Fruit fly (Drosophila melanogaster) whole organism, embryonic: Measurements from ENCODE around the gene dah.

Experiments used
- BEAF-32 ChIP-seq: fragments of 200-800 bp; sonication (Bioruptor generic); optimal IDR thresholded peaks from 3 replicates; lab custom pipeline; 2017; ENCODE audit warnings: missing biosample characterization, missing genetic modification characterization, mild to moderate bottlenecking, moderate library complexity, missing genetic modification reagents
- Bdp1 ChIP-seq: fragments of 200-800 bp; sonication (Bioruptor generic); optimal IDR thresholded peaks from 3 replicates; lab custom pipeline; 2016; ENCODE audit warnings: missing biosample characterization, missing genetic modification characterization
- Bgb ChIP-seq: fragments of 200-800 bp; sonication (Bioruptor generic); IDR thresholded peaks from 2 replicates; pipeline ENCODE4 v1.3.6; 2022; ENCODE audit warnings: missing biosample characterization, missing genetic modification characterization; ENCODE audit not compliant: partially characterized antibody
- CG12071 ChIP-seq: fragments of 200-800 bp; sonication (Bioruptor generic); optimal IDR thresholded peaks from 3 replicates; lab custom pipeline; 2018; ENCODE audit warnings: missing biosample characterization, mild to moderate bottlenecking, missing genetic modification characterization
- CG14860 ChIP-seq: fragments of 200-800 bp; sonication (Bioruptor generic); IDR thresholded peaks from 3 replicates; pipeline ENCODE4 v1.3.6; 2022; ENCODE audit warnings: missing biosample characterization, missing genetic modification characterization; ENCODE audit not compliant: partially characterized antibody
- CG15696 ChIP-seq: fragments of 200-800 bp; sonication (Bioruptor generic); optimal IDR thresholded peaks from 2 replicates; lab custom pipeline; 2019; ENCODE audit warnings: missing biosample characterization, mild to moderate bottlenecking, missing genetic modification characterization, moderate library complexity
- CG16813 ChIP-seq: fragments of 200-800 bp; sonication (Bioruptor generic); IDR thresholded peaks from 3 replicates; pipeline ENCODE4 v1.3.6; 2022; ENCODE audit warnings: missing biosample characterization, missing genetic modification characterization; ENCODE audit not compliant: partially characterized antibody
- CG16863 ChIP-seq: fragments of 200-800 bp; sonication (Bioruptor generic); optimal IDR thresholded peaks from 3 replicates; lab custom pipeline; 2016; ENCODE audit warnings: missing biosample characterization, missing genetic modification characterization
- CG17361 ChIP-seq: fragments of 200-800 bp; sonication (Bioruptor generic); IDR thresholded peaks from 3 replicates; pipeline ENCODE4 v1.3.6; 2022; ENCODE audit warnings: missing biosample characterization, missing genetic modification characterization
- CG30020 ChIP-seq: fragments of 200-800 bp; optimal IDR thresholded peaks from 2 replicates; lab custom pipeline; 2019; ENCODE audit warnings: missing biosample characterization, mild to moderate bottlenecking, missing genetic modification characterization, moderate library complexity
- CG32767 ChIP-seq: fragments of 200-800 bp; sonication (Bioruptor generic); IDR thresholded peaks from 2 replicates; pipeline ENCODE4 v1.3.6; 2022; ENCODE audit warnings: missing biosample characterization, missing genetic modification characterization
- CG5180 ChIP-seq: fragments of 200-800 bp; sonication (Bioruptor generic); optimal IDR thresholded peaks from 3 replicates; lab custom pipeline; 2017; ENCODE audit warnings: missing biosample characterization, missing genetic modification characterization, mild to moderate bottlenecking, moderate library complexity, missing genetic modification reagents
- CG6791 ChIP-seq: fragments of 200-800 bp; sonication (Bioruptor generic); IDR thresholded peaks from 3 replicates; pipeline ENCODE4 v1.3.6; 2022; ENCODE audit warnings: missing biosample characterization, missing genetic modification characterization; ENCODE audit not compliant: partially characterized antibody
- CG6854 ChIP-seq: fragments of 200-800 bp; sonication (Bioruptor generic); optimal IDR thresholded peaks from 3 replicates; lab custom pipeline; 2017; ENCODE audit warnings: missing biosample characterization, mild to moderate bottlenecking, missing genetic modification characterization
- CG9437 ChIP-seq: fragments of 200-800 bp; sonication (Bioruptor generic); optimal IDR thresholded peaks from 2 replicates; lab custom pipeline; 2018; ENCODE audit warnings: missing biosample characterization, mild to moderate bottlenecking, missing genetic modification characterization
- CTCF ChIP-seq: fragments of 200-800 bp; sonication (Bioruptor generic); optimal IDR thresholded peaks from 2 replicates; lab custom pipeline; 2017; ENCODE audit warnings: missing biosample characterization, mild to moderate bottlenecking, missing genetic modification characterization, moderate library complexity
- CoRest ChIP-seq: fragments of 200-800 bp; sonication (Bioruptor generic); optimal IDR thresholded peaks from 3 replicates; lab custom pipeline; 2018; ENCODE audit warnings: missing biosample characterization, mild to moderate bottlenecking, missing genetic modification characterization, moderate library complexity
- D19B ChIP-seq: fragments of 200-800 bp; sonication (Bioruptor generic); optimal IDR thresholded peaks from 2 replicates; lab custom pipeline; 2017; ENCODE audit warnings: missing biosample characterization, mild to moderate bottlenecking, missing genetic modification characterization
- Dip2 ChIP-seq: fragments of 200-800 bp; sonication (Bioruptor generic); IDR thresholded peaks from 2 replicates; pipeline ENCODE4 v1.3.6; 2022; ENCODE audit warnings: missing biosample characterization, missing genetic modification characterization
- Dref ChIP-seq: fragments of 200-800 bp; sonication (Bioruptor generic); IDR thresholded peaks from 2 replicates; pipeline ENCODE4 v1.3.6; 2022; ENCODE audit warnings: missing biosample characterization, missing genetic modification characterization
- HLH54F ChIP-seq: fragments of 200-800 bp; sonication (Bioruptor generic); optimal IDR thresholded peaks from 3 replicates; lab custom pipeline; 2016; ENCODE audit warnings: missing biosample characterization, missing genetic modification characterization
- MBD-R2 ChIP-seq: fragments of 200-800 bp; sonication (Bioruptor generic); IDR thresholded peaks from 2 replicates; pipeline ENCODE4 v1.3.6; 2022; ENCODE audit warnings: missing biosample characterization, missing genetic modification characterization
- Med ChIP-seq: fragments of 200-800 bp; sonication (Bioruptor generic); peaks from one replicate; lab custom pipeline; 2016; ENCODE audit warnings: missing biosample characterization, missing genetic modification characterization, mild to moderate bottlenecking, inconsistent platforms, moderate library complexity
- Opbp ChIP-seq: fragments of 200-800 bp; sonication (Bioruptor generic); IDR thresholded peaks from 3 replicates; pipeline ENCODE4 v1.3.6; 2022; ENCODE audit warnings: missing biosample characterization, missing genetic modification characterization; ENCODE audit not compliant: partially characterized antibody
- Rx ChIP-seq: fragments of 200-800 bp; sonication (Bioruptor generic); IDR thresholded peaks from 2 replicates; pipeline ENCODE4 v1.3.6; 2022; ENCODE audit warnings: missing biosample characterization, missing genetic modification characterization
- Sry-β ChIP-seq: fragments of 200-800 bp; sonication (Bioruptor generic); optimal IDR thresholded peaks from 2 replicates; lab custom pipeline; 2018; ENCODE audit warnings: missing biosample characterization, mild to moderate bottlenecking, missing genetic modification characterization, moderate library complexity
- Tbp ChIP-seq: fragments of >200 bp; optimal IDR thresholded peaks from 2 replicates; lab custom pipeline; 2018; ENCODE audit warnings: missing biosample characterization, missing genetic modification characterization
- ash1 ChIP-seq: fragments of 200-800 bp; sonication (Bioruptor generic); optimal IDR thresholded peaks from 2 replicates; lab custom pipeline; 2018; ENCODE audit warnings: missing biosample characterization, mild to moderate bottlenecking, missing genetic modification characterization
- az2 ChIP-seq: fragments of 200-800 bp; sonication (Bioruptor generic); optimal IDR thresholded peaks from 3 replicates; lab custom pipeline; 2016; ENCODE audit warnings: missing biosample characterization, missing genetic modification characterization
- bbx ChIP-seq: fragments of 200-800 bp; sonication (Bioruptor generic); IDR thresholded peaks from 2 replicates; pipeline ENCODE4 v1.3.6; 2022; ENCODE audit warnings: missing biosample characterization, missing genetic modification characterization; ENCODE audit not compliant: partially characterized antibody
- cad ChIP-seq: fragments of >200 bp; optimal IDR thresholded peaks from 2 replicates; lab custom pipeline; 2017; ENCODE audit warnings: missing biosample characterization, missing genetic modification characterization
- hb ChIP-seq: fragments of 200-800 bp; sonication (Bioruptor generic); IDR thresholded peaks from 3 replicates; pipeline ENCODE4 v1.3.6; 2022; ENCODE audit warnings: missing biosample characterization, missing genetic modification characterization; ENCODE audit not compliant: partially characterized antibody
- knrl ChIP-seq: fragments of 200-800 bp; sonication (Bioruptor generic); IDR thresholded peaks from 3 replicates; pipeline ENCODE4 v1.3.6; 2022; ENCODE audit warnings: missing biosample characterization, missing genetic modification characterization; ENCODE audit not compliant: partially characterized antibody
- nerfin-2 ChIP-seq: fragments of 200-800 bp; sonication (Bioruptor generic); IDR thresholded peaks from 2 replicates; pipeline ENCODE4 v1.3.6; 2022; ENCODE audit warnings: missing biosample characterization, missing genetic modification characterization; ENCODE audit not compliant: partially characterized antibody
- nmo ChIP-seq: fragments of 200-800 bp; sonication (Bioruptor generic); optimal IDR thresholded peaks from 2 replicates; lab custom pipeline; 2018; ENCODE audit warnings: missing biosample characterization, mild to moderate bottlenecking, missing genetic modification characterization, moderate library complexity
- pzg ChIP-seq: fragments of 200-800 bp; sonication (Bioruptor generic); optimal IDR thresholded peaks from 3 replicates; lab custom pipeline; 2018; ENCODE audit warnings: missing biosample characterization, mild to moderate bottlenecking, missing genetic modification characterization, moderate library complexity
- unc-4 ChIP-seq: fragments of 200-800 bp; sonication (Bioruptor generic); IDR thresholded peaks from 2 replicates; pipeline ENCODE4 v1.3.6; 2022; ENCODE audit warnings: missing biosample characterization, missing genetic modification characterization; ENCODE audit not compliant: partially characterized antibody
- zen2 ChIP-seq: fragments of 200-800 bp; sonication (Bioruptor generic); IDR thresholded peaks from 3 replicates; pipeline ENCODE4 v1.3.6; 2022; ENCODE audit warnings: missing biosample characterization, missing genetic modification characterization; ENCODE audit not compliant: partially characterized antibody

Gene dah

dm6 chrX:15344473-15345331 is 16.6 kb downstream of the dah start, which contains the start of the genes CG12608 and Prp5 (continued):
- TF ChIP-seq CG17361 (GFP tag; lab: Robert Waterston, UW) (peak; percentile 55; the same call in 2 of the 3 replicates), Dref (GFP tag; lab: Robert Waterston, UW) (peak; percentile 78), unc-4 (GFP tag; lab: Robert Waterston, UW) (peak; percentile 53; the same call in 1 of the 2 replicates), Bgb (GFP tag; lab: Robert Waterston, UW) (peak; percentile 70), Opbp (GFP tag; lab: Robert Waterston, UW) (peak; percentile 63; the same call in 2 of the 3 replicates), pzg (GFP tag; lab: Kevin White, UChicago) (peak; percentile 31), BEAF-32 (GFP tag; lab: Kevin White, UChicago) (peak; percentile 68), Sry-β (GFP tag; lab: Kevin White, UChicago) (peak; percentile 57), CG30020 (tag; lab: Kevin White, UChicago) (peak; percentile 20), MBD-R2 (GFP tag; lab: Robert Waterston, UW) (peak; percentile 66), bbx (GFP tag; lab: Robert Waterston, UW) (peak; percentile 73), CoRest (tag; lab: Kevin White, UChicago) (peak; percentile 21), Bdp1 (GFP tag; lab: Kevin White, UChicago) (no peak), CG9437 (GFP tag; lab: Kevin White, UChicago) (peak; percentile 32), CG6791 (GFP tag; lab: Robert Waterston, UW) (peak; percentile 84), knrl (GFP tag; lab: Robert Waterston, UW) (peak; percentile 57; the same call in 2 of the 3 replicates), nerfin-2 (GFP tag; lab: Robert Waterston, UW) (peak; percentile 47), CG16863 (no peak), D19B (GFP tag; lab: Kevin White, UChicago) (no peak), CG12071 (GFP tag; lab: Kevin White, UChicago) (no peak), CG5180 (GFP tag; lab: Kevin White, UChicago) (no peak), CG16813 (GFP tag; lab: Robert Waterston, UW) (peak; percentile 57), nmo (GFP tag; lab: Kevin White, UChicago) (peak; percentile 21), hb (0 out of 3 replicates have a peak, but pooled peaks have one; percentile 26), CG14860 (GFP tag; lab: Robert Waterston, UW) (peak; percentile 48; the same call in 2 of the 3 replicates), CG6854 (GFP tag; lab: Kevin White, UChicago) (no peak), CG32767 (GFP tag; lab: Robert Waterston, UW) (no peak), zen2 (peak; percentile 35; the same call in 2 of the 3 replicates)

DNA sequence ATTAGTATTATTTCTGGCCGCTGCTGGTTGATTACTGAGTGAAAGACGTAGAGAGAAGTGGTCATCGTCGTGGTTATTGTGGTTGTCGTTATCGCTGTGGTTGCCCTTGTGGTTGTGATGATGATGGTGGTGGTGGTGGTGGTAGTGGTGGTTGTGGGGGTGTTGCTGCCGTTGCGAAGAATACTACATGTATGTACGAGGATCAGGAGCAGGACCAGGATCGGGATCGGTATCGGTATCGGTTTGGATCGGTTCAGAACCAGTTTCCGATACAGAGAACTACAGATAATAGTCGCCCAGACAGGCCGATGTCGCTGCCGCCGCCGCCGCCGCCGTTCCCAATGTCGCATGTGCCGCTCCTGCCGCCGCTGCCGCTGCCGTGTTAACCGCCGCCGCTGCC is 24.6 kb downstream of the dah start:
- TF ChIP-seq Rx (GFP tag; lab: Robert Waterston, UW) (no peak), Med (GFP tag; lab: Kevin White, UChicago) (peak; percentile 54)

DNA sequence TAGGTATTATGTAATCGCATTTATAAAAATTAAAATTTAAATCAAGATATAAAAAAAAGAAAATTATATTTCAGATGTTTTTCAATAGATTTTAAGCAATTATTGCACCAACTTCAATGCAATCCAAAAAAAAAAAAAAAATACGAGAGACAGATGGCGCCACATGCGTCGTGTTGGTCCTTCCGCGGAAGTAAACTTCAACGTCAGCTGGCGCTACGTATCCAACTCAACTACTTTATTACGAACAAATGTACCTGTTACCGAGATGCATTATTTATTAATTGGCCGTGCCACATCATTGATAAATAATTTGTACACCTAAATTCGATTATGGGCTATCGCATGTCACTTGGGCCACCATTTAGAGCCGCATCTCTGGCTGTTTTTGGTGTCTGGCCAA is 25.5 kb downstream of the dah start:
- TF ChIP-seq cad (GFP tag; lab: Kevin White, UChicago) (no peak), Dip2 (peak; percentile 87), CTCF (GFP tag; lab: Kevin White, UChicago) (peak; percentile 89), ash1 (GFP tag; lab: Kevin White, UChicago) (no peak), CG15696 (tag; lab: Kevin White, UChicago) (peak; percentile 33), HLH54F (no peak), Med (GFP tag; lab: Kevin White, UChicago) (peak; percentile 10), az2 (GFP tag; lab: Kevin White, UChicago) (no peak), Tbp (GFP tag; lab: Kevin White, UChicago) (no peak)
